Fruit fly (Drosophila melanogaster): ENCODE data around the gene Sr-CIII.

- TF ChIP-seq Pif1A (GFP tag; optimal IDR thresholded peaks at IDR 0.05) (no peak), gl (tag; optimal IDR thresholded peaks at IDR 0.05) (no peak), CG13204 (GFP tag; optimal IDR thresholded peaks at IDR 0.05) (no peak), Snoo (tag; optimal IDR thresholded peaks at IDR 0.05) (no peak), fd96Ca (GFP tag; IDR thresholded peaks at IDR 0.05) (no peak), Ets98B (GFP tag; IDR thresholded peaks at IDR 0.05) (no peak), CG8301 (tag; optimal IDR thresholded peaks at IDR 0.05) (no peak)
Observed at dm6 chr2L:4128859-4129258, 8.7 kb downstream of the Sr-CIII start.

Data from whole organism, pupa.